Worm (Caenorhabditis elegans): ENCODE measurements around the gene ccdc-55.

ce11 chrIII:4160937-4161336 lies 7.6 kb downstream of the ccdc-55 start, which contains the start of gene C01G12.16:
- TF ChIP-seq ref-1 (GFP tag; conservative IDR thresholded peaks at IDR 0.05) (no peak), flt-1 (GFP tag; IDR thresholded peaks at IDR 0.05) (no peak), cog-1 (tag; optimal IDR thresholded peaks at IDR 0.05) (no peak), T22C8.4 (GFP tag; IDR thresholded peaks at IDR 0.05) (no peak), tab-1 (GFP tag; IDR thresholded peaks at IDR 0.05) (no peak), med-1 (GFP tag; optimal IDR thresholded peaks at IDR 0.05; ENCODE audit: insufficient read depth) (no peak)

Data from whole organism, midembryonic.